Worm (Caenorhabditis elegans): Measurements from ENCODE around the gene srh-252.

DNA sequence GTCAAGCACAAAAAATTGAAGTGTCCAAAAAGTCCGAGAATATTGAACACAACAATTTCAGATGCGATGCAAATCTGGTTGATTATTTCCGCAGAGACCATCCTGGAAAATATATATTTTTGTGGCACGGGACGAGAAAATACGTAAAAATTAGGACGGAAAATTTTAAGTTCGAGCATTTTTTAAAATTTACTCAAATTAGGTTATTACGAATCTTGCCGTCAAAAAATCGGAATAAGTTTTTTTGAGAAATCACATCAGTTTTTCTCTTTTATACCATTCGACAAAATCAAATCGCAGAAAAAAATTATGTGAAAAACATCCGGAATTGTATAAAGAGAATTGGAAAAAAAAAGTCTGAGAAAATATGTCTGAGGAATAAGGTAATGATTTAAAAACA lies 45.2 kb downstream of the srh-252 start, which contains the start of gene srsx-1:
- TF ChIP-seq fkh-4 (tag; optimal IDR thresholded peaks at IDR 0.05; ENCODE audit: borderline replicate concordance) (no peak), nhr-76 (tag; optimal IDR thresholded peaks at IDR 0.05) (no peak), skn-1 (tag; optimal IDR thresholded peaks at IDR 0.05) (no peak), nhr-71 (tag; optimal IDR thresholded peaks at IDR 0.05) (no peak)
